Fruit fly (Drosophila melanogaster) Kc167 (cell line): Measurements from ENCODE around the gene Pfdn5.

Source experiments
- Myc ChIP-seq: fragments of >200 bp; optimal IDR thresholded peaks from 2 replicates; lab custom pipeline; 2017; ENCODE audit warnings: missing external identifiers
- Sin3A ChIP-seq: fragments of >200 bp; optimal IDR thresholded peaks from 2 replicates; lab custom pipeline; 2018; ENCODE audit warnings: missing external identifiers
- h ChIP-seq: fragments of >200 bp; optimal IDR thresholded peaks from 3 replicates; lab custom pipeline; 2018; ENCODE audit warnings: missing external identifiers
- insv ChIP-seq: fragments of >200 bp; optimal IDR thresholded peaks from 3 replicates; lab custom pipeline; 2018; ENCODE audit warnings: missing external identifiers
- psq ChIP-seq: fragments of >200 bp; optimal IDR thresholded peaks from 2 replicates; lab custom pipeline; 2017; ENCODE audit warnings: missing external identifiers
- ttk ChIP-seq: sonication (Bioruptor generic); optimal IDR thresholded peaks from 2 replicates; lab custom pipeline; 2017; ENCODE audit warnings: missing external identifiers

DNA sequence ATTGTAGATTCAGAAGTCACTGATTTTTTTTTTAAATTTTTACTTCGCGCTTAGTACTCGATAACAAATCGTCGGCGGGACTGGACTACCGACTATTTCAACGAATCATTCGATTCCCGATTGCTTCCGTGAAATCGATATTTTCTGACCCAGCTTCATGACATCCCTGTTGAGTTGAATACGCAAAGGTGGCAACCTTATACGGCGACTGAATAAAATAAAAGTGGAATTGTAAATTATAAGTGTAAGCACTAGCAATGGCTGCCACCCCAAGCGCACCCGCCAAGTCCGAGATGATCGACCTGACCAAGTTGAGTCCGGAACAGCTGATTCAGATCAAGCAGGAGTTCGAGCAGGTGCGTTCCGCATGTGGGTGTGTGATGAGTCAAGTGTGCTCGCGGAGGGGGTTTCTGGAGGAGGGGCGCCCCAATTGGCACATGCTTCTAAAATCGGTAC is at the start of gene Pfdn5:
- TF ChIP-seq h (lab: Kevin White, UChicago) (no peak), insv (lab: Kevin White, UChicago) (no peak), psq (no peak), ttk (lab: Kevin White, UChicago) (no peak), Myc (lab: Kevin White, UChicago) (no peak), Sin3A (lab: Kevin White, UChicago) (no peak)
